Worm (Caenorhabditis elegans) whole organism, L2 larva: ENCODE results near the gene enol-1.

ENCODE experiments used
- C34F6.9 ChIP-seq: fragments of 150-350 bp; optimal IDR thresholded peaks from 2 replicates; lab custom pipeline; 2014; ENCODE audit warnings: missing biosample characterization, missing genetic modification characterization
- ZK546.5 ChIP-seq: sonication (generic microtip); optimal IDR thresholded peaks from 2 replicates; lab custom pipeline; 2017; ENCODE audit warnings: missing biosample characterization, missing genetic modification characterization
- alr-1 ChIP-seq: fragments of 150-350 bp; optimal IDR thresholded peaks from 2 replicates; lab custom pipeline; 2014; ENCODE audit warnings: missing biosample characterization, missing genetic modification characterization
- aly-2 ChIP-seq: fragments of 150-350 bp; optimal IDR thresholded peaks from 2 replicates; lab custom pipeline; 2014; ENCODE audit warnings: missing biosample characterization, missing genetic modification characterization
- ama-1 ChIP-seq: fragments of 150-350 bp; optimal IDR thresholded peaks from 2 replicates; lab custom pipeline; 2018; ENCODE audit warnings: inconsistent platforms
- ceh-16 ChIP-seq: fragments of 150-350 bp; optimal IDR thresholded peaks from 2 replicates; lab custom pipeline; 2014; ENCODE audit warnings: missing biosample characterization, missing genetic modification characterization
- ceh-82 ChIP-seq: fragments of 150-350 bp; optimal IDR thresholded peaks from 2 replicates; lab custom pipeline; 2014; ENCODE audit warnings: missing biosample characterization, missing genetic modification characterization
- crh-2 ChIP-seq: sonication (generic microtip); optimal IDR thresholded peaks from 2 replicates; lab custom pipeline; 2017; ENCODE audit warnings: missing biosample characterization, missing genetic modification characterization
- dmd-4 ChIP-seq: sonication (generic microtip); optimal IDR thresholded peaks from 2 replicates; lab custom pipeline; 2017; ENCODE audit warnings: missing biosample characterization, missing genetic modification characterization
- egl-27 ChIP-seq: sonication (generic microtip); optimal IDR thresholded peaks from 3 replicates; lab custom pipeline; 2017; ENCODE audit warnings: missing biosample characterization, missing genetic modification reagents, missing genetic modification characterization
- fos-1 ChIP-seq: fragments of 150-350 bp; optimal IDR thresholded peaks from 2 replicates; lab custom pipeline; 2014; ENCODE audit warnings: missing biosample characterization, missing genetic modification characterization
- gmeb-1 ChIP-seq: fragments of 150-350 bp; optimal IDR thresholded peaks from 2 replicates; lab custom pipeline; 2014; ENCODE audit warnings: missing biosample characterization, missing genetic modification characterization
- lin-13 ChIP-seq: fragments of 150-350 bp; optimal IDR thresholded peaks from 2 replicates; lab custom pipeline; 2014; ENCODE audit warnings: missing biosample characterization, missing genetic modification reagents, missing genetic modification characterization
- lin-39 ChIP-seq: fragments of 150-350 bp; optimal IDR thresholded peaks from 2 replicates; lab custom pipeline; 2014; ENCODE audit warnings: missing biosample characterization, missing genetic modification reagents, missing genetic modification characterization
- lsy-2 ChIP-seq, 2 experiments: fragments of 150-350 bp in 1 of 2; sonication (generic microtip) in 1 of 2; optimal IDR thresholded peaks; 2 replicates each; lab custom pipeline; 2014 to 2017; ENCODE audit warnings: missing biosample characterization in 2 of 2, missing genetic modification characterization in 2 of 2
- mab-5 ChIP-seq: fragments of 150-350 bp; optimal IDR thresholded peaks from 2 replicates; lab custom pipeline; 2014; ENCODE audit warnings: missing biosample characterization, missing genetic modification characterization
- mbf-1 ChIP-seq: sonication (generic microtip); optimal IDR thresholded peaks from 2 replicates; lab custom pipeline; 2017; ENCODE audit warnings: missing biosample characterization, missing genetic modification characterization
- mdl-1 ChIP-seq, 2 experiments: fragments of 150-350 bp in 1 of 2; sonication (generic microtip) in 1 of 2; optimal IDR thresholded peaks; 2 replicates each; lab custom pipeline; 2017; ENCODE audit warnings: missing biosample characterization in 2 of 2, missing genetic modification characterization in 2 of 2
- nhr-10 ChIP-seq: sonication (generic microtip); optimal IDR thresholded peaks from 2 replicates; lab custom pipeline; 2017; ENCODE audit warnings: missing biosample characterization, missing genetic modification characterization
- nhr-12 ChIP-seq: fragments of 150-350 bp; optimal IDR thresholded peaks from 2 replicates; lab custom pipeline; 2014; ENCODE audit warnings: missing biosample characterization, missing genetic modification characterization
- nhr-129 ChIP-seq: fragments of 150-350 bp; optimal IDR thresholded peaks from 2 replicates; lab custom pipeline; 2014; ENCODE audit warnings: missing biosample characterization, missing genetic modification characterization
- nhr-21 ChIP-seq: fragments of 150-350 bp; optimal IDR thresholded peaks from 2 replicates; lab custom pipeline; 2014; ENCODE audit warnings: missing biosample characterization, missing genetic modification characterization
- nhr-237 ChIP-seq: fragments of 150-350 bp; optimal IDR thresholded peaks from 2 replicates; lab custom pipeline; 2014; ENCODE audit warnings: missing biosample characterization, missing genetic modification characterization
- nhr-6 ChIP-seq: fragments of 150-350 bp; optimal IDR thresholded peaks from 2 replicates; lab custom pipeline; 2014; ENCODE audit warnings: missing biosample characterization, missing genetic modification characterization
- nhr-77 ChIP-seq: fragments of 150-350 bp; optimal IDR thresholded peaks from 2 replicates; lab custom pipeline; 2014; ENCODE audit warnings: missing biosample characterization, missing genetic modification characterization
- sem-4 ChIP-seq: fragments of 150-350 bp; optimal IDR thresholded peaks from 2 replicates; lab custom pipeline; 2014; ENCODE audit warnings: missing biosample characterization, missing genetic modification reagents, missing genetic modification characterization
- skn-1 ChIP-seq: sonication (generic microtip); optimal IDR thresholded peaks from 2 replicates; lab custom pipeline; 2017; ENCODE audit warnings: missing biosample characterization, missing genetic modification characterization
- sma-3 ChIP-seq: sonication (generic microtip); optimal IDR thresholded peaks from 2 replicates; lab custom pipeline; 2016; ENCODE audit warnings: missing genetic modification reagents, missing genetic modification characterization, missing compliant biosample characterization
- sma-9 ChIP-seq, 2 experiments: fragments of 150-350 bp in 1 of 2; sonication (generic microtip) in 1 of 2; optimal IDR thresholded peaks; 2 replicates each; lab custom pipeline; 2014 to 2016; ENCODE audit warnings: missing genetic modification characterization in 2 of 2, mild to moderate bottlenecking in 1 of 2, missing biosample characterization in 1 of 2, missing compliant biosample characterization in 1 of 2, missing genetic modification reagents in 1 of 2, moderate library complexity in 1 of 2
- unc-39 ChIP-seq: fragments of 150-350 bp; optimal IDR thresholded peaks from 2 replicates; lab custom pipeline; 2014; ENCODE audit warnings: missing biosample characterization, missing genetic modification characterization
- unc-55 ChIP-seq: fragments of 150-350 bp; sonication (generic microtip); optimal IDR thresholded peaks from 3 replicates; lab custom pipeline; 2014; ENCODE audit warnings: missing biosample characterization, missing genetic modification reagents, missing genetic modification characterization
- zag-1 ChIP-seq: fragments of 150-350 bp; optimal IDR thresholded peaks from 2 replicates; lab custom pipeline; 2014; ENCODE audit warnings: missing biosample characterization, missing genetic modification characterization
- ztf-1 ChIP-seq: fragments of 200-800 bp; sonication (Bioruptor generic); conservative IDR thresholded peaks from 2 replicates; pipeline ENCODE4 v1.3.6; 2022; ENCODE audit warnings: missing genetic modification characterization, missing compliant biosample characterization
- ztf-4 ChIP-seq: fragments of 150-350 bp; optimal IDR thresholded peaks from 2 replicates; lab custom pipeline; 2014; ENCODE audit warnings: missing biosample characterization, missing genetic modification characterization

Gene enol-1

DNA sequence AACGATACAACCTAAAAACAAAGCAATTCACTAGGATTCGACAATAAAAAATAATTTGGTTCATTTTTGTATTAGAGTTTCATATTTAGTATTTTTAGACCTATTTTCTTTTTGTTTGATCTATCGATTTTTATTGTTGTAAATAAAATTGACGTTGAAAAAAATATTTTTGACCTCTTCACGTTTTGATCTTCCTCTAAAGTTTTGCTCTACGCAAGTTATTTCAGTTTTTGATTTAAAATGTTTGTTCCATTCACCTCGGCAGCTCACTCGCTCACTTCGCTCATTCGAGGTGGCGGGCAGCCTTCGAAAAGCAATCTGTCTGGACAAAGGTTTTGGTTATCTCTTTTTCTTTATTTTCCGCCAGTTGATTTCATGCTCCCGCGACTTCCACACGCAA, at the start of gene enol-1:
Gene enol-1, plus strand, starts transcription at position 235 of the 400 bp plus-strand sequence.
- TF ChIP-seq dmd-4 (no peak), lin-13 (GFP tag; lab: Kevin White, UChicago) (no peak), ceh-16 (tag; lab: Kevin White, UChicago) (no peak), alr-1 (tag; lab: Kevin White, UChicago) (no peak)

DNA sequence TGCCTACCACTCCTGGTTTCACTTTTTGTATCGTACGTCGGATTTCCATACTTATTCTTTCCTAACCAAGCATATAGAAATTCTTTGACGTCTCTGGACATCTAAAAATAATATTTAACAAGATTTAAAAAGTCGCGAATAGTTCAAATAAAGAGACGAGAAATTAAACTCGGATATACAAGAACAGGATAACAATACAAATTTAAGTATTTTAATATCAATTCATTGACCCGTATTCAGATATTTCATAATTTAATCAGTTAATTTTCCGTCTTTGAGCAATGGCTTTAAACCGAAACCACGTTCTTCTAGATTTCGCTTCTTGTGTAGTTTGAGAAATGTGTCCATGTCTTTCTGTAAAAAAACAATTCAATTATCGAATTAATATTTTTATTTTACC, 47.2 kb upstream of the enol-1 start, which contains the start of gene rha-1:
Gene rha-1, minus strand, starts transcription at position 101 of the 400 bp plus-strand sequence.
- TF ChIP-seq nhr-77 (tag; lab: Kevin White, UChicago): no peak
- no peak for TF ChIP-seq ceh-16 (tag; lab: Kevin White, UChicago)

DNA sequence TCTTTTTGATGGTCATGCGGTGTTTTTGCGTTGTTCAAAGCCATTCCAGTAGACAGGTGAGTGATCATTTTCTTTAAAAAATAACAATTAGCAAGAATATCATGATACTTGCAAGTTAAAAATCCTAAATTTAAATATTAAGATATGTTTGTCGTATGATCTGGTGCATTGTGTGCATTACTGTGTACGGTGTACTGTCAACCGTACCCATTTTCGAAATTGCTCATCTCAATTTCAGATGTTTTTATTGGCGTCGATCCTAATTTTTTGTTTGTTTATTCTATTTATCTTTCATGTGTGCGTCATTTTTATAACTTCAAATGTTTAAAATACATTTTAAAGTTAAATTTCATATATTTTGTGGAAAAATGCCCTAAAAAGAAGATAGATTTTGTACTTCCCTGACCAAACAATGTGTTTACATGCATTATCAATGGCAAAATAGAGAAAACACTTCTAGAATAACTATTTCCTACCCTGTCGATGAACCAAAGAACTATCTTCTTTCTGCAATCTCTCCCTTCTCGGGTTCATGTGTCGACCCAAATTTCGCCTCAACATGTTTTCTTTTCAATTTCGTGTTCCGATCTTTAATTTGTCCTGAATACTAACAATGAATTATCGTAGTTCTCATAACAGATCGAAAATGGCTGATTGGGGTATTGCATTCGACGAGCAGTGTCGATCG, 46.4 kb upstream of the enol-1 start, which contains the start of the genes T07D4.5 and ddx-19:
Gene T07D4.5, minus strand, starts transcription at position 71 of the 688 bp plus-strand sequence.
Gene ddx-19, plus strand, starts transcription at position 638 of the 688 bp plus-strand sequence.
- peak; percentile 25 for TF ChIP-seq lin-13 (GFP tag; lab: Kevin White, UChicago)
- no peak for TF ChIP-seq egl-27 (tag; lab: Kevin White, UChicago)
- peak; percentile 24 for TF ChIP-seq nhr-129 (tag; lab: Kevin White, UChicago)
- peak; percentile 42 for TF ChIP-seq crh-2 (tag; lab: Kevin White, UChicago)
- peak; percentile 85 for TF ChIP-seq unc-55 (GFP tag; lab: Kevin White, UChicago)
- TF ChIP-seq sem-4: no peak
- TF ChIP-seq nhr-6 (tag; lab: Kevin White, UChicago): no peak
- TF ChIP-seq lsy-2 (tag; optimal IDR thresholded peaks at IDR 0.05; lab: Kevin White, UChicago): peak; percentile 89 to 98
- TF ChIP-seq gmeb-1 (tag; lab: Kevin White, UChicago): peak; percentile 29
- peak; percentile 42 for TF ChIP-seq sma-3 (GFP tag; lab: Kevin White, UChicago)
- peak; percentile 67 for TF ChIP-seq C34F6.9 (tag; lab: Kevin White, UChicago)
- TF ChIP-seq nhr-21 (tag; lab: Kevin White, UChicago): peak; percentile 4
- peak; percentile 1 for TF ChIP-seq fos-1

DNA sequence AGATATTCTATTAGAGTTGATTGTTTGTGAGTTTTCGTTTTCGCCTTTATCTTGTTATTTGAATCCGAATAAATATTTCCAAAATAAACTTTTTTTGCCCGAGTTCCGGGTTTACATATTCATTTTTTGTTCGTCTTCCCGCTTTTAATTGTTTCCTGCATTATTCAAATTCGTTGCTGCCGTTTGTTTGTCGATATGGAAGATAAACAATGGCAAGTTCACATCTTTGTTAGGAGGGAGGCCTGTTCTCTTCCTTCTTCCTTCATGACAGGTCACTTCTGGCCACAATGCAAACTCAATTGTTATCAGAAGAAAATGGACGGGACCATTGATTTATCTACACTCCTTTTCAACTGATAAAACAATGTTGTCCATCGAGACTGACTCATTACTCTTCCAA, 41.2 kb upstream of the enol-1 start:
- TF ChIP-seq sma-9 (GFP tag; optimal IDR thresholded peaks at IDR 0.05; lab: Kevin White, UChicago) (no peak), sma-9 (tag; optimal IDR thresholded peaks at IDR 0.05; lab: Kevin White, UChicago) (no peak), sem-4 (no peak), lin-13 (GFP tag; lab: Kevin White, UChicago) (no peak), ztf-1 (no peak), mab-5 (tag; lab: Kevin White, UChicago) (no peak), ztf-4 (no peak), lin-39 (tag; lab: Kevin White, UChicago) (no peak), dmd-4 (no peak), nhr-6 (tag; lab: Kevin White, UChicago) (no peak), skn-1 (tag; lab: Kevin White, UChicago) (no peak), nhr-10 (tag; lab: Kevin White, UChicago) (no peak), zag-1 (tag; lab: Kevin White, UChicago) (no peak), mbf-1 (tag; lab: Kevin White, UChicago) (no peak), unc-39 (tag; lab: Kevin White, UChicago) (no peak)

DNA sequence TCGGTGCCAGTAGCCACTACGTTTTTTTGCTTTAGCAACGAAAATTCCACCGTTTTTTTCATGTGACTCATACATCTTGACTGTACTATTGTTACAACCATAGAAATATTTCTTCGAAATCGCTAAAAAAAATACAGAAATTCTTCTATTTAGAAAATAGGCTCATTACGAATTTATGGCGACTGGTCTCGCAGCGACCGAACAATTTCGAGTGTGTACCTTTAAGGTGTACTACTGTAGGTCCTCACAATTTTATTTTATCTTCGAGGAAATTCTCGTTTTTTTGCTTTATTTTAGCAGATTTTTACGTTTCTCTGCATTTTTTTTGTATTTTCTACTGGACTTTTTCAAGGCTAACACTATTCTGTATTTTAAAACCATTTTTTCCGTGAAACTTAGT, 40.8 kb upstream of the enol-1 start:
- TF ChIP-seq crh-2 (tag; lab: Kevin White, UChicago): no peak
- no peak for TF ChIP-seq unc-55 (GFP tag; lab: Kevin White, UChicago)
- no peak for TF ChIP-seq lsy-2 (tag; optimal IDR thresholded peaks at IDR 0.05; lab: Kevin White, UChicago)
- no peak for TF ChIP-seq unc-39 (tag; lab: Kevin White, UChicago)
- no peak for TF ChIP-seq nhr-237 (tag; lab: Kevin White, UChicago)
- TF ChIP-seq nhr-129 (tag; lab: Kevin White, UChicago): no peak
- no peak for TF ChIP-seq ztf-4
- TF ChIP-seq ceh-82 (tag; lab: Kevin White, UChicago): no peak
- TF ChIP-seq fos-1: no peak
- TF ChIP-seq mdl-1 (tag; optimal IDR thresholded peaks at IDR 0.05; lab: Kevin White, UChicago): no peak
- no peak for TF ChIP-seq ama-1 (lab: Kevin White, UChicago)
- no peak for TF ChIP-seq sem-4
- no peak for TF ChIP-seq nhr-21 (tag; lab: Kevin White, UChicago)
- TF ChIP-seq aly-2: no peak
- no peak for TF ChIP-seq gmeb-1 (tag; lab: Kevin White, UChicago)
- TF ChIP-seq ZK546.5: no peak
- TF ChIP-seq nhr-12 (tag; lab: Kevin White, UChicago): no peak
- no peak for TF ChIP-seq alr-1 (tag; lab: Kevin White, UChicago)
- TF ChIP-seq, all 48 proteins: peak for 0
